Worm (Caenorhabditis elegans) whole organism, L2 larva: ENCODE measurements around the gene mmcm-1.

Experiments
- C34F6.9 ChIP-seq: fragments of 150-350 bp; optimal IDR thresholded peaks from 2 replicates; lab custom pipeline; 2014; ENCODE audit warnings: missing biosample characterization, missing genetic modification characterization
- F13H6.1 ChIP-seq: sonication (generic microtip); optimal IDR thresholded peaks from 2 replicates; lab custom pipeline; 2016; ENCODE audit warnings: missing genetic modification characterization, missing compliant biosample characterization
- R02D3.7 ChIP-seq: fragments of 150-350 bp; optimal IDR thresholded peaks from 2 replicates; lab custom pipeline; 2014; ENCODE audit warnings: missing biosample characterization, missing genetic modification characterization
- Y55F3AM.14 ChIP-seq: fragments of 200-800 bp; sonication (Bioruptor generic); optimal IDR thresholded peaks from 2 replicates; lab custom pipeline; 2018; ENCODE audit warnings: mild to moderate bottlenecking, missing genetic modification characterization, missing compliant biosample characterization
- alr-1 ChIP-seq: fragments of 150-350 bp; optimal IDR thresholded peaks from 2 replicates; lab custom pipeline; 2014; ENCODE audit warnings: missing biosample characterization, missing genetic modification characterization
- aly-2 ChIP-seq: fragments of 150-350 bp; optimal IDR thresholded peaks from 2 replicates; lab custom pipeline; 2014; ENCODE audit warnings: missing biosample characterization, missing genetic modification characterization
- ama-1 ChIP-seq: fragments of 150-350 bp; optimal IDR thresholded peaks from 2 replicates; lab custom pipeline; 2018; ENCODE audit warnings: inconsistent platforms
- blmp-1 ChIP-seq: sonication (generic microtip); optimal IDR thresholded peaks from 2 replicates; lab custom pipeline; 2017; ENCODE audit warnings: missing genetic modification characterization, mild to moderate bottlenecking, missing compliant biosample characterization, antibody characterized with exemption, moderate library complexity; ENCODE audit not compliant: insufficient read depth
- ceh-16 ChIP-seq: fragments of 150-350 bp; optimal IDR thresholded peaks from 2 replicates; lab custom pipeline; 2014; ENCODE audit warnings: missing biosample characterization, missing genetic modification characterization
- crh-2 ChIP-seq: sonication (generic microtip); optimal IDR thresholded peaks from 2 replicates; lab custom pipeline; 2017; ENCODE audit warnings: missing biosample characterization, missing genetic modification characterization
- dmd-4 ChIP-seq: sonication (generic microtip); optimal IDR thresholded peaks from 2 replicates; lab custom pipeline; 2017; ENCODE audit warnings: missing biosample characterization, missing genetic modification characterization
- egl-27 ChIP-seq: sonication (generic microtip); optimal IDR thresholded peaks from 3 replicates; lab custom pipeline; 2017; ENCODE audit warnings: missing biosample characterization, missing genetic modification reagents, missing genetic modification characterization
- elt-1 ChIP-seq: fragments of 150-350 bp; optimal IDR thresholded peaks from 2 replicates; lab custom pipeline; 2014; ENCODE audit warnings: missing biosample characterization, missing genetic modification characterization
- elt-3 ChIP-seq: sonication (generic microtip); optimal IDR thresholded peaks from 2 replicates; lab custom pipeline; 2017; ENCODE audit warnings: missing biosample characterization, missing genetic modification characterization
- fos-1 ChIP-seq: fragments of 150-350 bp; optimal IDR thresholded peaks from 2 replicates; lab custom pipeline; 2014; ENCODE audit warnings: missing biosample characterization, missing genetic modification characterization
- gmeb-1 ChIP-seq: fragments of 150-350 bp; optimal IDR thresholded peaks from 2 replicates; lab custom pipeline; 2014; ENCODE audit warnings: missing biosample characterization, missing genetic modification characterization
- lin-11 ChIP-seq: fragments of 150-350 bp; sonication (generic microtip); optimal IDR thresholded peaks from 2 replicates; lab custom pipeline; 2014; ENCODE audit warnings: missing biosample characterization, missing genetic modification characterization, inconsistent platforms, mixed read lengths
- lin-13 ChIP-seq: fragments of 150-350 bp; optimal IDR thresholded peaks from 2 replicates; lab custom pipeline; 2014; ENCODE audit warnings: missing biosample characterization, missing genetic modification reagents, missing genetic modification characterization
- lin-39 ChIP-seq: fragments of 150-350 bp; optimal IDR thresholded peaks from 2 replicates; lab custom pipeline; 2014; ENCODE audit warnings: missing biosample characterization, missing genetic modification reagents, missing genetic modification characterization
- lsy-2 ChIP-seq, 2 experiments: fragments of 150-350 bp in 1 of 2; sonication (generic microtip) in 1 of 2; optimal IDR thresholded peaks; 2 replicates each; lab custom pipeline; 2014 to 2017; ENCODE audit warnings: missing biosample characterization in 2 of 2, missing genetic modification characterization in 2 of 2
- mab-5 ChIP-seq: fragments of 150-350 bp; optimal IDR thresholded peaks from 2 replicates; lab custom pipeline; 2014; ENCODE audit warnings: missing biosample characterization, missing genetic modification characterization
- nhr-129 ChIP-seq: fragments of 150-350 bp; optimal IDR thresholded peaks from 2 replicates; lab custom pipeline; 2014; ENCODE audit warnings: missing biosample characterization, missing genetic modification characterization
- nhr-21 ChIP-seq: fragments of 150-350 bp; optimal IDR thresholded peaks from 2 replicates; lab custom pipeline; 2014; ENCODE audit warnings: missing biosample characterization, missing genetic modification characterization
- nhr-25 ChIP-seq: fragments of 150-350 bp; sonication (generic microtip); optimal IDR thresholded peaks from 3 replicates; lab custom pipeline; 2014; ENCODE audit warnings: missing biosample characterization, missing genetic modification characterization
- nhr-6 ChIP-seq: fragments of 150-350 bp; optimal IDR thresholded peaks from 2 replicates; lab custom pipeline; 2014; ENCODE audit warnings: missing biosample characterization, missing genetic modification characterization
- nhr-77 ChIP-seq: fragments of 150-350 bp; optimal IDR thresholded peaks from 2 replicates; lab custom pipeline; 2014; ENCODE audit warnings: missing biosample characterization, missing genetic modification characterization
- peb-1 ChIP-seq: fragments of 150-350 bp; optimal IDR thresholded peaks from 2 replicates; lab custom pipeline; 2014; ENCODE audit warnings: missing biosample characterization, missing genetic modification characterization
- sem-4 ChIP-seq: fragments of 150-350 bp; optimal IDR thresholded peaks from 2 replicates; lab custom pipeline; 2014; ENCODE audit warnings: missing biosample characterization, missing genetic modification reagents, missing genetic modification characterization
- skn-1 ChIP-seq: sonication (generic microtip); optimal IDR thresholded peaks from 2 replicates; lab custom pipeline; 2017; ENCODE audit warnings: missing biosample characterization, missing genetic modification characterization
- sma-3 ChIP-seq: sonication (generic microtip); optimal IDR thresholded peaks from 2 replicates; lab custom pipeline; 2016; ENCODE audit warnings: missing genetic modification reagents, missing genetic modification characterization, missing compliant biosample characterization
- sma-9 ChIP-seq, 2 experiments: fragments of 150-350 bp in 1 of 2; sonication (generic microtip) in 1 of 2; optimal IDR thresholded peaks; 2 replicates each; lab custom pipeline; 2014 to 2016; ENCODE audit warnings: missing genetic modification characterization in 2 of 2, mild to moderate bottlenecking in 1 of 2, missing biosample characterization in 1 of 2, missing compliant biosample characterization in 1 of 2, missing genetic modification reagents in 1 of 2, moderate library complexity in 1 of 2
- snpc-4 ChIP-seq: fragments of 150-350 bp; optimal IDR thresholded peaks from 2 replicates; lab custom pipeline; 2014; ENCODE audit warnings: missing biosample characterization, missing genetic modification characterization
- unc-39 ChIP-seq: fragments of 150-350 bp; optimal IDR thresholded peaks from 2 replicates; lab custom pipeline; 2014; ENCODE audit warnings: missing biosample characterization, missing genetic modification characterization
- unc-55 ChIP-seq: fragments of 150-350 bp; sonication (generic microtip); optimal IDR thresholded peaks from 3 replicates; lab custom pipeline; 2014; ENCODE audit warnings: missing biosample characterization, missing genetic modification reagents, missing genetic modification characterization
- unc-62 ChIP-seq: fragments of 150-350 bp; optimal IDR thresholded peaks from 2 replicates; lab custom pipeline; 2014; ENCODE audit warnings: missing biosample characterization, missing genetic modification reagents, missing genetic modification characterization
- zag-1 ChIP-seq: fragments of 150-350 bp; optimal IDR thresholded peaks from 2 replicates; lab custom pipeline; 2014; ENCODE audit warnings: missing biosample characterization, missing genetic modification characterization
- ztf-11 ChIP-seq: sonication (generic microtip); optimal IDR thresholded peaks from 2 replicates; lab custom pipeline; 2017; ENCODE audit warnings: missing biosample characterization, missing genetic modification characterization
- ztf-4 ChIP-seq: fragments of 150-350 bp; optimal IDR thresholded peaks from 2 replicates; lab custom pipeline; 2014; ENCODE audit warnings: missing biosample characterization, missing genetic modification characterization

mmcm-1 gene

DNA sequence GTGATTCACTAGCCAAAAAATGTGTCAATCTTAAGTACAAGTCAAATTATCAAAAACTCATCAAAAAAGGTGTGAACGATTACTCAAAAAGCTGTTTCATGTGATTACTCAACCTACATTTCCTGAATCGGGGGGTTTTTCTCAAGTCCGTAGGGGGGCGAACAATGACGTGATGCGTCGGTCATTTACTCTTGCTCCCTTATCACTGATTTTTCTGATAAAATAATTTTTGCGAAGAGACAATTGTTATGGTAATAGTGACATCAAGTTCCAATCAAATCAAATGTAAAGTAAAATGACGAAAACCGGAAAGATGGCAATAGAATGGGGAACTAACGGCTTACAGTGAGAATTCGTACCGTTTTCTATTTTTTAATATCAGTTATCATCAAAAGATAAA lies 13.5 kb downstream of the mmcm-1 start:
- TF ChIP-seq fos-1 (tag; lab: Kevin White, UChicago) (peak; percentile 84), mab-5 (tag; lab: Kevin White, UChicago) (no peak)

DNA sequence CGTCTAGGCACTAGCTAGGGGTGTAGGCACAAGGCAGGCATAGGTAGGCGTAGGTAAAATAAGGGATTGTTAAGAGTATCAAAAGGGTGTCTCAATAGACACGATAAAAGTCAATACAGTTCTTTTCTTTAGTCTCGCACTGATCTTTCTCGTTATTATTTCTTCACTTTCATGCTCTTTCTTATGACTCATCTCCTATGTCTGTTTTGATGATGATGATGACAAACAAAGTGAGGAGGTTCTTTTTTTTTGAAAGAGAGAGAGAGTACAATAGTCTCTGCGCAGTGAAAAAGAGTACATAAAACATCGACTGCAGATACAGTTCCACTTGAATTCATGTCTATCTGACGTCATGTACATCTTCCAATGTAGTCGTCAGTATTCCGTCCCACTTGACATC lies 17.6 kb downstream of the mmcm-1 start:
- TF ChIP-seq nhr-6 (no peak), nhr-129 (tag; lab: Kevin White, UChicago) (no peak), nhr-21 (no peak), lin-13 (GFP tag; lab: Kevin White, UChicago) (no peak)

DNA sequence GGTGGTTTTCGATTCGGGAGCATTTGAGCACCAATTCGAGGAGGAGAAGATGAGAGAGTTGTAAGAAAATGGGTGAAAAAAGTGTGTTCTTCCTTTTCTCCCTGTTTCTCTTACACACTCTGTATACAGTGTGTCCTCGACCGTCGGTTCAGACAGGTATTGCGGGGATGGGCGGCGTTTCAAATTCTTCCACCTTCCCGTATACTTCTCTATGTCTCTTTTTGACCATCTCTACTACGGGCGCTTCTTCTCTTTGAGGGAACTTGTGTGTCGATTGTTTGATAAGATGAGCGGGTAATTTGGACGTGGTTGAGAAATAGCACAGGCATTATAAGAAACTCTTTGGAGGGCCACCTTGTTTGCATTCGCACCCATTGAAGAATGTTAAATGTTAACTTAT lies 19.9 kb downstream of the mmcm-1 start:
- no peak for TF ChIP-seq Y55F3AM.14 (GFP tag; lab: Kevin White, UChicago)
- no peak for TF ChIP-seq zag-1 (tag; lab: Kevin White, UChicago)
- TF ChIP-seq F13H6.1 (tag; lab: Kevin White, UChicago) = peak; percentile 53
- peak; percentile 29 for TF ChIP-seq gmeb-1 (tag; lab: Kevin White, UChicago)
- TF ChIP-seq unc-55 (GFP tag; lab: Kevin White, UChicago) = no peak
- peak in 1 of 2 experiments; percentile 23 for TF ChIP-seq lsy-2 (tag; optimal IDR thresholded peaks at IDR 0.05; lab: Kevin White, UChicago)
- TF ChIP-seq nhr-21 = no peak
- no peak for TF ChIP-seq unc-39
- TF ChIP-seq aly-2 (tag; lab: Kevin White, UChicago) = no peak
- peak; percentile 36 for TF ChIP-seq crh-2 (tag; lab: Kevin White, UChicago)
- TF ChIP-seq nhr-6 = no peak
- TF ChIP-seq fos-1 (tag; lab: Kevin White, UChicago) = peak; percentile 77
- no peak for TF ChIP-seq ceh-16 (tag; lab: Kevin White, UChicago)
- TF ChIP-seq sma-9 (GFP tag; optimal IDR thresholded peaks at IDR 0.05; lab: Kevin White, UChicago) = peak; percentile 44
- no peak for TF ChIP-seq sma-9 (tag; optimal IDR thresholded peaks at IDR 0.05; lab: Kevin White, UChicago)
- TF ChIP-seq snpc-4 = no peak
- TF ChIP-seq sma-3 (GFP tag; lab: Kevin White, UChicago) = peak; percentile 9
- TF ChIP-seq dmd-4 (tag; lab: Kevin White, UChicago) = no peak
- TF ChIP-seq elt-3 (tag; lab: Kevin White, UChicago) = no peak

DNA sequence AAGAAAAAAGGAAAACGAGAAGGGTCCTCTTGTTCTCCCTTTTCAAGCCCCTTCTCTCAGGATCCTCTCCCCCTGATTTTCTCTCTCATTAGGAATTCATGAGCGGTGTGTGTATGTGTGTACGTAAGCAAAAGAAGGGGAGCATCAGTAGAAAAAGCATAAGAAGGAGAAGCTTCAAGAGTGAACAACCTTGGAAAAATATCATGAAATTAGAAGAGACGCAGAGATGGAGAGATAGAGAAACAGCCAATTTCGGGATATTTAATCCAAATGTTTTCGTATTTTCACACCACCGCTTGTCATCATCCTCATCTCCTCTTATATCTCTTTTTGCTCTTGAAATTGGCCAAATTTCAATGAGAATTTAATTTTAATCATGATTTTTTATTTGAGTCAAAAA lies 24.3 kb downstream of the mmcm-1 start:
- TF ChIP-seq lin-11 (tag; lab: Kevin White, UChicago) = no peak
- TF ChIP-seq unc-55 (GFP tag; lab: Kevin White, UChicago) = peak; percentile 16
- TF ChIP-seq C34F6.9 = peak; percentile 41
- no peak for TF ChIP-seq crh-2 (tag; lab: Kevin White, UChicago)

DNA sequence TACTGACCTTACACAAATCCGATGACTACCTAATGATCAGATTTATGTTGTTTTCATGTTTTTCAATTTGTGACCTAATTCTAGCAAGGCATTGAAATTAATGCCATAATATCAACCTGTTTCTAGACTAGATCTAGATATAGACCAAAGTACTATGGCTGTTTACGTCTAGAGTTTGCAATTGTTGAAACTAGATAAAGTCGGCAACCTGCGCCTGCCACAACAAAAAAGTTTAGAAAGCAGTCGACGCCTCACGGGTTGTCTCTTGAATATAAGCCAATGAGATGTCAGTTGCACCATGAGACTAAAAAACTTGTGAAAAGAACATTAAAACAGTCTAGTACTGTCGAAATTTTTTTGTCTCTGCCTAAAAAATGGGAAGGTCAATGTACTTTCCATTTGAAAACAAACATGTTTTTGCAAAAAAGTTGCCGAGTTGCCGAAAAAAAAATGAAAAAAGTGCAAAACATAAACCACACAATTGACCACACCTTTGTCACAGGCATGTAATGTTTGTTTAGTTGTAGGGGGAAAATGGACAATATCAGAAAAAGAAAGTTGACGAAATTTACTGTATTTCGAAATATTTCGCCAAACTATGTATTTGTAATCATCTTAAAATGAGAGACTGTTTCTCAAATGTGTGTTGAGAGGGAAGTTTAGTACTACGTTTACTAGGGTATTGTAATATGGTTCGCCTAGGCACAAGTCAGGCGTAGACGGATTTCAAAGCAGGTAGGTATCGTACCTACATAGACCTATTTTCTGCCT lies 28.3 kb downstream of the mmcm-1 start:
- TF ChIP-seq nhr-129 (tag; lab: Kevin White, UChicago) = peak; percentile 55
- no peak for TF ChIP-seq Y55F3AM.14 (GFP tag; lab: Kevin White, UChicago)
- peak; percentile 16 for TF ChIP-seq snpc-4

DNA sequence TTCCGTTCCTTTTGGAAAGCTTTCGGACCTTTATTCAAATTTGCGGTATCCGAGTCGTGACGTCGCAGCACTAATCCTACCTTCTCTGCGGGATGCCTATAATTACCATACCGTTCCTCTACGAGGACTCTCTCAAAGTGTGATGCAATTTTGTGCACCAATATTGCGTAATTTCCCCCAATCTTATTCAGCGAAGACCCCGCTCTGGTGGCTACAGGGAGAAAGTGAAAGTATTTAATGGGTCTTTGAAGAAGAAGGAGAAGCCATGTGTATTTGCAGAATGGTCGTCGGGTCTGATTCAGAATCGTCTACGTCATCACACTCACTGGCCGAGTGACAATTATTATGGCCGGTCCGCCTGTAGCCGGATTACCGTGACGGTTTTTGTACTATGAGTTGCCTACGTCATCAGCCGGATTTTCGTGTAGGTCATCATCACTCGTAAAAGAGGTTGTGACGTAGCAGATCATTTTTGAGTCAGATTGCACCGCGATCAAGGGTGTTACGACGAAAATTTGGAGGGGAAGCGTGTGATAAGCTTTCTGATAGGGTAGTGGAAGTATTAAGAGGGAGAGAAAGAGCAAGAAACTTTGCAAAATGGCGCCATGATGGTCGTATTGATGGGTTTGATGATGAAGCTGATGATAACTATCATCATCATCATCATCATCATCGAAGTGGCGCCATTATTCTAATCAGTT lies 31.1 kb downstream of the mmcm-1 start:
- no peak for TF ChIP-seq lin-13 (GFP tag; lab: Kevin White, UChicago)
- no peak for TF ChIP-seq ama-1
- no peak for TF ChIP-seq nhr-77
- no peak for TF ChIP-seq elt-1 (tag; lab: Kevin White, UChicago)
- no peak for TF ChIP-seq peb-1 (tag; lab: Kevin White, UChicago)
- no peak for TF ChIP-seq skn-1 (tag; lab: Kevin White, UChicago)
- TF ChIP-seq sma-9 (GFP tag; optimal IDR thresholded peaks at IDR 0.05; lab: Kevin White, UChicago) = peak; percentile 36
- TF ChIP-seq sma-9 (tag; optimal IDR thresholded peaks at IDR 0.05; lab: Kevin White, UChicago) = no peak
- TF ChIP-seq fos-1 (tag; lab: Kevin White, UChicago) = peak; percentile 51
- no peak for TF ChIP-seq nhr-21
- no peak for TF ChIP-seq ztf-4 (tag; lab: Kevin White, UChicago)
- no peak for TF ChIP-seq alr-1 (tag; lab: Kevin White, UChicago)
- no peak for TF ChIP-seq sem-4 (tag; lab: Kevin White, UChicago)
- no peak for TF ChIP-seq ceh-16 (tag; lab: Kevin White, UChicago)
- TF ChIP-seq unc-62 (GFP tag; lab: Kevin White, UChicago) = no peak
- TF ChIP-seq egl-27 = no peak
- TF ChIP-seq R02D3.7 = no peak
- peak; percentile 36 for TF ChIP-seq blmp-1 (tag; lab: Kevin White, UChicago)
- no peak for TF ChIP-seq aly-2 (tag; lab: Kevin White, UChicago)
- TF ChIP-seq ztf-11 (tag; lab: Kevin White, UChicago) = no peak
- TF ChIP-seq elt-3 (tag; lab: Kevin White, UChicago) = no peak
- no peak for TF ChIP-seq lsy-2 (tag; optimal IDR thresholded peaks at IDR 0.05; lab: Kevin White, UChicago)
- no peak for TF ChIP-seq snpc-4
- TF ChIP-seq nhr-25 (tag; lab: Kevin White, UChicago) = peak; percentile 58
- TF ChIP-seq lin-39 = no peak
- TF ChIP-seq sma-3 (GFP tag; lab: Kevin White, UChicago) = no peak
- peak; percentile 7 for TF ChIP-seq crh-2 (tag; lab: Kevin White, UChicago)
